Worm (Caenorhabditis elegans) whole organism, L4/young adult: ENCODE results near the gene F32E10.9.
"Not testable (repeated sequence)": the region's sequence is repeated elsewhere in the genome, so short reads cannot be mapped to it uniquely, and the experiment has no call there.

Experiments
- W03F9.2 ChIP-seq: fragments of 150-350 bp; optimal IDR thresholded peaks from 2 replicates; lab custom pipeline; 2014; ENCODE audit warnings: missing biosample characterization, missing genetic modification characterization
- dao-5 ChIP-seq: sonication (generic microtip); optimal IDR thresholded peaks from 2 replicates; lab custom pipeline; 2016; ENCODE audit warnings: missing genotype, missing genetic modification characterization, moderate library complexity, missing compliant biosample characterization
- him-1 ChIP-seq: sonication (generic microtip); optimal IDR thresholded peaks from 2 replicates; lab custom pipeline; 2016; ENCODE audit warnings: missing genotype, missing genetic modification reagents, missing genetic modification characterization, missing compliant biosample characterization

Gene F32E10.9

ce11 chrIV:7563850-7564249 is at the start of gene F32E10.9:
F32E10.9 (minus strand) TSS chrIV:7563950.
- TF ChIP-seq him-1 (tag; lab: Kevin White, UChicago); dao-5; W03F9.2: not testable (repeated sequence)

- no peak for TF ChIP-seq dao-5
- TF ChIP-seq him-1 (tag; lab: Kevin White, UChicago) = no peak
- TF ChIP-seq W03F9.2 = no peak
Observed at ce11 chrIV:7612523-7612922, 48.8 kb upstream of the F32E10.9 start.

- TF ChIP-seq him-1 (tag; lab: Kevin White, UChicago) (peak; percentile 34), dao-5 (no peak)
Observed at ce11 chrIV:7611396-7611795, 47.6 kb upstream of the F32E10.9 start.

ce11 chrIV:7608111-7608510 is 44.4 kb upstream of the F32E10.9 start:
- TF ChIP-seq W03F9.2 (no peak), him-1 (tag; lab: Kevin White, UChicago) (no peak), dao-5 (no peak)

- no peak for TF ChIP-seq him-1 (tag; lab: Kevin White, UChicago)
- no peak for TF ChIP-seq W03F9.2
- no peak for TF ChIP-seq dao-5
Observed at ce11 chrIV:7605413-7605812, 41.7 kb upstream of the F32E10.9 start.

- TF ChIP-seq W03F9.2 (no peak), him-1 (tag; lab: Kevin White, UChicago) (no peak), dao-5 (no peak)
Observed at ce11 chrIV:7588631-7589030, 24.9 kb upstream of the F32E10.9 start, which contains the start of gene cla-1. cla-1 (plus strand) TSS chrIV:7588931.

- TF ChIP-seq dao-5 = no peak
- TF ChIP-seq W03F9.2 = no peak
- no peak for TF ChIP-seq him-1 (tag; lab: Kevin White, UChicago)
Observed at ce11 chrIV:7586972-7587371, 23.2 kb upstream of the F32E10.9 start.

- peak; percentile 14 for TF ChIP-seq him-1 (tag; lab: Kevin White, UChicago)
- no peak for TF ChIP-seq dao-5
Observed at ce11 chrIV:7585273-7585882, 21.6 kb upstream of the F32E10.9 start.

ce11 chrIV:7580062-7580614 is 16.4 kb upstream of the F32E10.9 start, which contains the start of the genes cec-5 and nol-10:
cec-5 (minus strand) TSS chrIV:7580112.
nol-10 (plus strand) TSS chrIV:7580597.
- TF ChIP-seq W03F9.2 (peak; percentile 95), dao-5 (no peak)

- TF ChIP-seq dao-5 (no peak), him-1 (tag; lab: Kevin White, UChicago) (no peak)
Observed at ce11 chrIV:7578281-7578680, 14.5 kb upstream of the F32E10.9 start, which contains the start of gene F32E10.5. F32E10.5 (minus strand) TSS chrIV:7578381.

ce11 chrIV:7575147-7575768 is 11.5 kb upstream of the F32E10.9 start, which contains the start of gene cec-4:
cec-4 (plus strand) TSS chrIV:7575718.
- no peak for TF ChIP-seq dao-5
- TF ChIP-seq him-1 (tag; lab: Kevin White, UChicago) = no peak
- TF ChIP-seq W03F9.2 = no peak

ce11 chrIV:7573944-7574343 is 10.2 kb upstream of the F32E10.9 start:
- TF ChIP-seq dao-5 (peak; percentile 90), him-1 (tag; lab: Kevin White, UChicago) (peak; percentile 90), W03F9.2 (peak; percentile 76)

- no peak for TF ChIP-seq dao-5
- TF ChIP-seq him-1 (tag; lab: Kevin White, UChicago) = no peak
- TF ChIP-seq W03F9.2 = no peak
Observed at ce11 chrIV:7568593-7568992, 4.8 kb upstream of the F32E10.9 start, which contains the start of gene clec-180. clec-180 (plus strand) TSS chrIV:7568893.

ce11 chrIV:7567557-7568010 is 3.8 kb upstream of the F32E10.9 start, which contains the start of gene F32E10.8:
F32E10.8 (plus strand) TSS chrIV:7567607.
- TF ChIP-seq dao-5 (no peak), him-1 (tag; lab: Kevin White, UChicago) (no peak), W03F9.2 (no peak)

- TF ChIP-seq dao-5 (no peak), W03F9.2 (peak; percentile 27), him-1 (tag; lab: Kevin White, UChicago) (no peak)
Observed at ce11 chrIV:7561614-7562142, 2.1 kb downstream of the F32E10.9 start, which contains the start of gene ima-3. ima-3 (minus strand) TSS chrIV:7561664.
